Worm (Caenorhabditis elegans): ENCODE measurements around the gene C34E11.4.

DNA sequence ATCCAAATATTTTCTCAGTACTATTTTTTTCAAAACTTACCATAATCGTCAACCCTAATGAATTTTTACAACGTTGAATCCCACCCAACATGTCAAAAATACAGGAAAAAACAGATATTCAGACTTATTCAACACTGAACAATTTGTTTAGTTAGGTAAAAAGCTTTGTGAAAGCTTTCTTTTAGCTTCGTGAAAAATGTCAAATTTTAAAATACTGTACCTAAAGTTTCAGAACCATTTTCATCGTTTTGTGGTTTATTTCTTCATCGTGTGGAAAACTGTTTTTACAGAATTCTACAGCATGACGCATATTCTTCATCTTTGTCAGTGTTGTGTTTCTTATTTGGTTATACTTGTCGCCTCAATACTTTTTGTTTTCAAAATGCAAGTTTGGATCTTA lies 46.6 kb downstream of the C34E11.4 start, which contains the start of gene F54F7.14:
- TF ChIP-seq nhr-43 (tag; optimal IDR thresholded peaks at IDR 0.05; ENCODE audit: poor library complexity, severe bottlenecking) (no peak), ama-1 (optimal IDR thresholded peaks at IDR 0.05) (no peak), ceh-16 (tag; optimal IDR thresholded peaks at IDR 0.05) (no peak), unc-62 (GFP tag; optimal IDR thresholded peaks at IDR 0.05) (no peak), nhr-76 (tag; optimal IDR thresholded peaks at IDR 0.05) (no peak), ceh-28 (tag; optimal IDR thresholded peaks at IDR 0.05) (no peak), nhr-28 (tag; optimal IDR thresholded peaks at IDR 0.05) (no peak), egl-27 (tag; optimal IDR thresholded peaks at IDR 0.05) (no peak), jun-1 (tag; optimal IDR thresholded peaks at IDR 0.05) (no peak)
